Fruit fly (Drosophila melanogaster) whole organism, adult: ENCODE results near the gene baf.
A peak's percentile ranks its signal among the peaks of the same experiment; 100 is the strongest.

Source experiments
- CG11617 ChIP-seq: fragments of 200-800 bp; sonication (Bioruptor generic); optimal IDR thresholded peaks from 2 replicates; lab custom pipeline; 2017; ENCODE audit warnings: mild to moderate bottlenecking, missing biosample characterization, missing genetic modification reagents, missing genetic modification characterization
- CG12768 ChIP-seq: fragments of 200-800 bp; sonication (Bioruptor generic); optimal IDR thresholded peaks from 2 replicates; lab custom pipeline; 2017; ENCODE audit warnings: missing biosample characterization, missing genetic modification characterization, mild to moderate bottlenecking, moderate library complexity, missing genetic modification reagents
- CG14711 ChIP-seq: fragments of 200-800 bp; sonication (Bioruptor generic); optimal IDR thresholded peaks from 2 replicates; lab custom pipeline; 2018; ENCODE audit warnings: missing biosample characterization, mild to moderate bottlenecking, missing genetic modification characterization, moderate library complexity
- CG1620 ChIP-seq: fragments of 200-800 bp; sonication (Bioruptor generic); optimal IDR thresholded peaks from 2 replicates; lab custom pipeline; 2016; ENCODE audit warnings: missing biosample characterization, missing genetic modification characterization
- CG33017 ChIP-seq: fragments of 200-800 bp; sonication (Bioruptor generic); optimal IDR thresholded peaks from 2 replicates; lab custom pipeline; 2018; ENCODE audit warnings: missing biosample characterization, mild to moderate bottlenecking, missing genetic modification characterization, moderate library complexity
- CG5204 ChIP-seq: fragments of 200-800 bp; sonication (Bioruptor generic); optimal IDR thresholded peaks from 2 replicates; lab custom pipeline; 2016; ENCODE audit warnings: missing biosample characterization, missing genetic modification characterization
- CG7045 ChIP-seq: fragments of 200-800 bp; sonication (Bioruptor generic); optimal IDR thresholded peaks from 2 replicates; lab custom pipeline; 2017; ENCODE audit warnings: missing biosample characterization, mild to moderate bottlenecking, missing genetic modification characterization
- CG7101 ChIP-seq: fragments of 200-800 bp; sonication (Bioruptor generic); optimal IDR thresholded peaks from 2 replicates; lab custom pipeline; 2018; ENCODE audit warnings: missing biosample characterization, mild to moderate bottlenecking, missing genetic modification characterization, moderate library complexity
- Clk ChIP-seq: fragments of 200-800 bp; sonication (Bioruptor generic); optimal IDR thresholded peaks from 2 replicates; lab custom pipeline; 2017; ENCODE audit warnings: missing biosample characterization, missing genetic modification characterization
- Crg-1 ChIP-seq: fragments of 200-800 bp; sonication (Bioruptor generic); optimal IDR thresholded peaks from 2 replicates; lab custom pipeline; 2016; ENCODE audit warnings: missing biosample characterization, missing genetic modification characterization
- Hr96 ChIP-seq: fragments of 200-800 bp; sonication (Bioruptor generic); optimal IDR thresholded peaks from 2 replicates; lab custom pipeline; 2016; ENCODE audit warnings: missing biosample characterization, missing genetic modification characterization
- Mnt ChIP-seq: fragments of 200-800 bp; sonication (Bioruptor generic); optimal IDR thresholded peaks from 2 replicates; lab custom pipeline; 2016; ENCODE audit warnings: missing biosample characterization, mild to moderate bottlenecking, missing genetic modification characterization
- bab1 ChIP-seq: fragments of 200-800 bp; sonication (Bioruptor generic); optimal IDR thresholded peaks from 3 replicates; lab custom pipeline; 2019; ENCODE audit warnings: missing biosample characterization, mild to moderate bottlenecking, missing genetic modification characterization, moderate library complexity
- cic ChIP-seq: fragments of 200-800 bp; sonication (Bioruptor generic); optimal IDR thresholded peaks from 2 replicates; lab custom pipeline; 2017; ENCODE audit warnings: missing biosample characterization, mild to moderate bottlenecking, missing genetic modification characterization, moderate library complexity
- cnc ChIP-seq, 2 experiments: fragments of >200 bp; optimal IDR thresholded peaks; 2 replicates each; lab custom pipeline; 2017
- kay ChIP-seq: fragments of 200-800 bp; sonication (Bioruptor generic); peaks from one replicate; lab custom pipeline; 2016; ENCODE audit warnings: missing biosample characterization, missing genetic modification characterization, borderline replicate concordance
- ovo ChIP-seq: fragments of 200-800 bp; sonication (Bioruptor generic); optimal IDR thresholded peaks from 2 replicates; lab custom pipeline; 2016; ENCODE audit warnings: missing biosample characterization, missing genetic modification characterization
- pad ChIP-seq: fragments of 200-800 bp; sonication (Bioruptor generic); optimal IDR thresholded peaks from 3 replicates; lab custom pipeline; 2017; ENCODE audit warnings: missing biosample characterization, missing genetic modification characterization, mild to moderate bottlenecking, moderate library complexity, missing genetic modification reagents
- tj ChIP-seq: fragments of 200-800 bp; sonication (Bioruptor generic); optimal IDR thresholded peaks from 3 replicates; lab custom pipeline; 2017; ENCODE audit warnings: missing biosample characterization, mild to moderate bottlenecking, missing genetic modification characterization, moderate library complexity
- toe ChIP-seq: fragments of 200-800 bp; sonication (Bioruptor generic); optimal IDR thresholded peaks from 2 replicates; lab custom pipeline; 2016; ENCODE audit warnings: missing biosample characterization, missing genetic modification characterization

The baf gene

dm6 chr2L:7997290-7998079 lies 31.8 kb upstream of the baf start:
- TF ChIP-seq CG7045 = no peak
- TF ChIP-seq tj (GFP tag; lab: Kevin White, UChicago) = no peak
- TF ChIP-seq CG33017 (tag; lab: Kevin White, UChicago) = no peak
- TF ChIP-seq pad (GFP tag; lab: Kevin White, UChicago) = no peak
- TF ChIP-seq CG7101 = no peak
- no peak for TF ChIP-seq bab1 (GFP tag; lab: Kevin White, UChicago)
- no peak for TF ChIP-seq Hr96 (GFP tag; lab: Kevin White, UChicago)
- TF ChIP-seq kay (GFP tag; lab: Kevin White, UChicago) = no peak
- TF ChIP-seq cic (GFP tag; lab: Kevin White, UChicago) = no peak
- TF ChIP-seq Crg-1 (GFP tag; lab: Kevin White, UChicago) = no peak
- no peak for TF ChIP-seq Mnt (GFP tag; lab: Kevin White, UChicago)
- no peak for TF ChIP-seq toe
- TF ChIP-seq ovo (GFP tag; lab: Kevin White, UChicago) = no peak
- TF ChIP-seq CG14711 (tag; lab: Kevin White, UChicago) = no peak
- no peak for TF ChIP-seq Clk (GFP tag; lab: Kevin White, UChicago)
- no peak for TF ChIP-seq CG11617
- no peak for TF ChIP-seq CG12768
- no peak for TF ChIP-seq CG5204

DNA sequence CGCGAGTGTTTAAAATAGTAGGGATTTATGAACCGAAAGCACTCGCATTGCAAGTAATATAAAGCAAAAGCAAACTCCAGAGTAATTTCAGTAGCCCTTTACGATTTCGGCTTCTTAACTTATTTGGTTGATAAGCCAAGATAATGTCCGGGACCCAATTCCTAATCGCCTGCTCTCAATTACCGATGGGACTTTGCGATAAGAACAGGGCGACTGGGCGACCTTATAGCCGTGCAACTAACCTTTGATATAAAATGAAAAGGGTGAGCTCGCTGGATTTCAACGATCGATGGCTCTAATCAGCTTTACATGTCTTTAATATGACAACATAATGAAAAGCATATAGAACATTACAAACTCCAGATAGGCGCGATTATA lies 31.2 kb upstream of the baf start, which contains the start of gene CG7227:
CG7227 (minus strand) TSS at position 72 of the 378 bp plus-strand sequence.
- TF ChIP-seq Clk (GFP tag; lab: Kevin White, UChicago) (no peak), cnc (optimal IDR thresholded peaks at IDR 0.05; lab: Kevin White, UChicago) (no peak), Mnt (GFP tag; lab: Kevin White, UChicago) (no peak), tj (GFP tag; lab: Kevin White, UChicago) (no peak), CG11617 (no peak), CG12768 (no peak), CG7101 (no peak), CG14711 (tag; lab: Kevin White, UChicago) (no peak), pad (GFP tag; lab: Kevin White, UChicago) (no peak), cic (GFP tag; lab: Kevin White, UChicago) (no peak), ovo (GFP tag; lab: Kevin White, UChicago) (no peak), Hr96 (GFP tag; lab: Kevin White, UChicago) (no peak), toe (no peak), kay (GFP tag; lab: Kevin White, UChicago) (no peak), CG33017 (tag; lab: Kevin White, UChicago) (no peak)

DNA sequence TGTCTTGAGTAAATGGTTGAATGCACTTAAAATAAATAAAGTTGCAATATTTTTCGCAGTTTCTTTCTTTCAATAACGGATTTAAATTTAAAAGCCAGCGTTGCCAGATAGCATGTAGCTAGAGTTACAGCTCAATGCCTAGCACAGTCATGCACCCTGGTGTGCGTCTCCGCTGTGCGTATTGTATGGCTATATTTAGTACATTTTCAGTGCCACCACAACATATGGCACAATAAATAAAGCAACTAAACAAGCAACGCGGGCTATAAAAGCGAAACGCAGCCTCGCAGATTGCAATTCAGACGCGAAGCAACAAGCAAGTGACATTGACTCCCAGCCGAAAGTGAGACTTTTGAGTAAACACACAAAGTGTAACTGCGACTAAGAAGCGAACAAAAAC lies 30.6 kb upstream of the baf start, which contains the start of gene Sirup:
Sirup (plus strand) TSS at position 215 of the 400 bp plus-strand sequence.
- no peak for TF ChIP-seq cnc (optimal IDR thresholded peaks at IDR 0.05; lab: Kevin White, UChicago)
- TF ChIP-seq CG14711 (tag; lab: Kevin White, UChicago) = peak; percentile 87
- TF ChIP-seq Mnt (GFP tag; lab: Kevin White, UChicago) = peak; percentile 63
- TF ChIP-seq CG12768 = peak; percentile 42
- TF ChIP-seq tj (GFP tag; lab: Kevin White, UChicago) = peak; percentile 27
- no peak for TF ChIP-seq CG5204
- TF ChIP-seq bab1 (GFP tag; lab: Kevin White, UChicago) = peak; percentile 39
- TF ChIP-seq Clk (GFP tag; lab: Kevin White, UChicago) = no peak
- peak; percentile 1 for TF ChIP-seq CG11617
- peak; percentile 28 for TF ChIP-seq ovo (GFP tag; lab: Kevin White, UChicago)
- TF ChIP-seq CG1620 (GFP tag; lab: Kevin White, UChicago) = no peak
- TF ChIP-seq CG7101 = peak; percentile 34
- TF ChIP-seq CG7045 = no peak
- no peak for TF ChIP-seq kay (GFP tag; lab: Kevin White, UChicago)
- TF ChIP-seq Crg-1 (GFP tag; lab: Kevin White, UChicago) = no peak
- no peak for TF ChIP-seq pad (GFP tag; lab: Kevin White, UChicago)
- no peak for TF ChIP-seq Hr96 (GFP tag; lab: Kevin White, UChicago)
- TF ChIP-seq CG33017 (tag; lab: Kevin White, UChicago) = peak; percentile 51
- peak; percentile 50 for TF ChIP-seq cic (GFP tag; lab: Kevin White, UChicago)

- peak; percentile 70 for TF ChIP-seq CG12768
- TF ChIP-seq tj (GFP tag; lab: Kevin White, UChicago) = no peak
- TF ChIP-seq CG7101 = no peak
- TF ChIP-seq Mnt (GFP tag; lab: Kevin White, UChicago) = peak; percentile 46
- peak; percentile 92 for TF ChIP-seq kay (GFP tag; lab: Kevin White, UChicago)
- no peak for TF ChIP-seq cnc (optimal IDR thresholded peaks at IDR 0.05; lab: Kevin White, UChicago)
- peak; percentile 67 for TF ChIP-seq CG33017 (tag; lab: Kevin White, UChicago)
- TF ChIP-seq Clk (GFP tag; lab: Kevin White, UChicago) = no peak
- no peak for TF ChIP-seq pad (GFP tag; lab: Kevin White, UChicago)
- no peak for TF ChIP-seq ovo (GFP tag; lab: Kevin White, UChicago)
- peak; percentile 27 for TF ChIP-seq CG11617
- TF ChIP-seq CG5204 = no peak
- TF ChIP-seq CG7045 = peak; percentile 66
- TF ChIP-seq Hr96 (GFP tag; lab: Kevin White, UChicago) = no peak
- no peak for TF ChIP-seq toe
- TF ChIP-seq Crg-1 (GFP tag; lab: Kevin White, UChicago) = no peak
- no peak for TF ChIP-seq CG1620 (GFP tag; lab: Kevin White, UChicago)
- TF ChIP-seq bab1 (GFP tag; lab: Kevin White, UChicago) = no peak
- TF ChIP-seq CG14711 (tag; lab: Kevin White, UChicago) = peak; percentile 28
- peak; percentile 57 for TF ChIP-seq cic (GFP tag; lab: Kevin White, UChicago)
These were observed 28.7 kb upstream of the baf start for dm6 chr2L:8000578-8001040.
